Worm (Caenorhabditis elegans): ENCODE data around the gene wdr-62.

Gene wdr-62

ce11 chrV:9414516-9414915, 29.3 kb upstream of the wdr-62 start, which contains the start of gene F36D4.4:
Gene F36D4.4, minus strand, starts transcription at chrV:9414616.
- TF ChIP-seq lsy-2 (tag; optimal IDR thresholded peaks at IDR 0.05) (no peak), M03D4.4 (tag; optimal IDR thresholded peaks at IDR 0.05) (no peak), flh-1 (GFP tag; optimal IDR thresholded peaks at IDR 0.05) (no peak), lin-13 (tag; optimal IDR thresholded peaks at IDR 0.05) (no peak), nhr-76 (tag; optimal IDR thresholded peaks at IDR 0.05) (no peak), mls-2 (tag; optimal IDR thresholded peaks at IDR 0.05) (no peak), hlh-1 (tag; optimal IDR thresholded peaks at IDR 0.05) (no peak), ces-1 (GFP tag; optimal IDR thresholded peaks at IDR 0.05) (no peak), ztf-11 (tag; optimal IDR thresholded peaks at IDR 0.05) (no peak)

DNA sequence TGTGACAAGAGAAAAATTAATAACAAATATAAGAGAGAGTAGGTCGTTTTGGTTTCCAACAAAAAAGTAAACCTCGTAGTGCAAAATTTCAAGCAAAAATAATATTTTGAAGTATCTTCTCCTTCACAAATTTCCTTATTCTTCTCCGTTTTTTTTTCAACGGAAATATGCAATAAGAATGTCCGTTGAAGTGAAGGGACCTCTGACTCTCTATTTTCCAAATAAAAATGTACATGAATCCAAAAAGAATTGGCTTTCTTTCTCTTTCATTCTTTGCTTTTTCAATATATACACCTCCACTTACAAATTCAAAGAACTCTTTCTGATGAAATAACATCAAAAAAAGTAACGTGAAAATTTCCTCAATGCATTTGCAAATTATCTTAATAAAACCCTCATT, 27.2 kb upstream of the wdr-62 start, which contains the start of gene F36D4.1:
Gene F36D4.1, plus strand, starts transcription at position 301 of the 400 bp plus-strand sequence.
- TF ChIP-seq ceh-39 (tag; optimal IDR thresholded peaks at IDR 0.05) (no peak), zip-8 (tag; optimal IDR thresholded peaks at IDR 0.05) (no peak), M03D4.4 (tag; optimal IDR thresholded peaks at IDR 0.05) (no peak), ceh-83 (GFP tag; optimal IDR thresholded peaks at IDR 0.05) (no peak), ham-2 (GFP tag; optimal IDR thresholded peaks at IDR 0.05) (no peak), elt-1 (tag; optimal IDR thresholded peaks at IDR 0.05; ENCODE audit: borderline replicate concordance, insufficient read depth) (no peak), cnd-1 (tag; optimal IDR thresholded peaks at IDR 0.05) (no peak), nhr-2 (tag; optimal IDR thresholded peaks at IDR 0.05) (no peak), tbx-8 (GFP tag; optimal IDR thresholded peaks at IDR 0.05) (no peak), hlh-1 (tag; optimal IDR thresholded peaks at IDR 0.05) (no peak), ces-1 (GFP tag; optimal IDR thresholded peaks at IDR 0.05) (no peak), unc-120 (tag; optimal IDR thresholded peaks at IDR 0.05; ENCODE audit: poor library complexity, severe bottlenecking) (no peak), mab-5 (tag; optimal IDR thresholded peaks at IDR 0.05) (no peak), bed-3 (GFP tag; optimal IDR thresholded peaks at IDR 0.05) (no peak), unc-62 (GFP tag; optimal IDR thresholded peaks at IDR 0.05) (no peak), drap-1 (GFP tag; optimal IDR thresholded peaks at IDR 0.05) (no peak), lsy-2 (tag; optimal IDR thresholded peaks at IDR 0.05) (no peak)

DNA sequence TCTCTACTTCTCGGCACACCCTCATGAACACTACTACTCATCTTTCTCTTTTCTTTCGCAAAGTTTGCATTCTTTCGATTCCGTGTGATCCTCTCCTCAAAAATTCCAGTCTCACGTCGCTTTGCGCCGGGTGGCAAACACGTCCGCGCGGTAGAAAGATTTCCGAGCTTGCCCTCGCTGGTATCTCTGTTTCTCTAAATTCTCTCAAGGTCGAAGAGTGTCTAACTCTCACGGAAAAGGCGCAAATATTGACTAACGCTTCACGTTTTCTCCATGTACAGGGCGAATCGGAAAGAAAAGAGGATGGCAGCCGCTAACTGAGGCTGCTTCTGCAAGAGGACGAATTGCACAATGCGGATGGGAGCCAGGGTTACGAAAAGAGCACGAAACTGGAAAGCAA, 21.1 kb upstream of the wdr-62 start:
- TF ChIP-seq ham-2 (GFP tag; optimal IDR thresholded peaks at IDR 0.05) = peak; percentile 64
- TF ChIP-seq cnd-1 (tag; optimal IDR thresholded peaks at IDR 0.05) = no peak
- TF ChIP-seq mep-1 (tag; optimal IDR thresholded peaks at IDR 0.05) = no peak
- peak; percentile 39 for TF ChIP-seq nhr-237 (tag; optimal IDR thresholded peaks at IDR 0.05)
- TF ChIP-seq hlh-1 (tag; optimal IDR thresholded peaks at IDR 0.05) = no peak
- no peak for TF ChIP-seq nhr-76 (tag; optimal IDR thresholded peaks at IDR 0.05)
- TF ChIP-seq pha-4 (tag; optimal IDR thresholded peaks at IDR 0.05) = no peak
- TF ChIP-seq nhr-2 (tag; optimal IDR thresholded peaks at IDR 0.05) = no peak
- no peak for TF ChIP-seq lin-32 (GFP tag; optimal IDR thresholded peaks at IDR 0.05)
- no peak for TF ChIP-seq unc-62 (GFP tag; optimal IDR thresholded peaks at IDR 0.05)
- TF ChIP-seq ces-1 (GFP tag; optimal IDR thresholded peaks at IDR 0.05) = no peak
- no peak for TF ChIP-seq blmp-1 (tag; optimal IDR thresholded peaks at IDR 0.05)
- no peak for TF ChIP-seq bed-3 (GFP tag; optimal IDR thresholded peaks at IDR 0.05)
- no peak for TF ChIP-seq sem-2 (GFP tag; optimal IDR thresholded peaks at IDR 0.05)
- no peak for TF ChIP-seq lin-13 (tag; optimal IDR thresholded peaks at IDR 0.05)
- no peak for TF ChIP-seq sptf-1 (tag; optimal IDR thresholded peaks at IDR 0.05)

ce11 chrV:9423539-9423938, 20.3 kb upstream of the wdr-62 start:
- TF ChIP-seq tbx-8 (GFP tag; optimal IDR thresholded peaks at IDR 0.05) = no peak
- TF ChIP-seq drap-1 (GFP tag; optimal IDR thresholded peaks at IDR 0.05) = no peak
- no peak for TF ChIP-seq zip-8 (tag; optimal IDR thresholded peaks at IDR 0.05)
- TF ChIP-seq bed-3 (GFP tag; optimal IDR thresholded peaks at IDR 0.05) = no peak
- peak; percentile 6 for TF ChIP-seq cnd-1 (tag; optimal IDR thresholded peaks at IDR 0.05)
- no peak for TF ChIP-seq nhr-76 (tag; optimal IDR thresholded peaks at IDR 0.05)
- no peak for TF ChIP-seq lsy-2 (tag; optimal IDR thresholded peaks at IDR 0.05)

ce11 chrV:9424514-9424913, 19.3 kb upstream of the wdr-62 start:
- TF ChIP-seq lsy-2 (tag; optimal IDR thresholded peaks at IDR 0.05) = no peak
- peak; percentile 82 for TF ChIP-seq ham-2 (GFP tag; optimal IDR thresholded peaks at IDR 0.05)
- TF ChIP-seq nhr-28 (tag; optimal IDR thresholded peaks at IDR 0.05) = no peak
- no peak for TF ChIP-seq tbx-8 (GFP tag; optimal IDR thresholded peaks at IDR 0.05)
- TF ChIP-seq drap-1 (GFP tag; optimal IDR thresholded peaks at IDR 0.05) = no peak
- peak; percentile 7 for TF ChIP-seq pha-4 (tag; optimal IDR thresholded peaks at IDR 0.05)
- TF ChIP-seq lin-13 (tag; optimal IDR thresholded peaks at IDR 0.05) = no peak
- peak; percentile 20 for TF ChIP-seq hlh-1 (tag; optimal IDR thresholded peaks at IDR 0.05)
- TF ChIP-seq mls-2 (tag; optimal IDR thresholded peaks at IDR 0.05) = peak; percentile 55
- peak; percentile 48 for TF ChIP-seq unc-120 (tag; optimal IDR thresholded peaks at IDR 0.05; ENCODE audit: poor library complexity, severe bottlenecking)
